Fruit fly (Drosophila melanogaster): Measurements from ENCODE around the gene pths.
A peak's percentile ranks its signal among the peaks of the same experiment; 100 is the strongest.

Gene pths

DNA sequence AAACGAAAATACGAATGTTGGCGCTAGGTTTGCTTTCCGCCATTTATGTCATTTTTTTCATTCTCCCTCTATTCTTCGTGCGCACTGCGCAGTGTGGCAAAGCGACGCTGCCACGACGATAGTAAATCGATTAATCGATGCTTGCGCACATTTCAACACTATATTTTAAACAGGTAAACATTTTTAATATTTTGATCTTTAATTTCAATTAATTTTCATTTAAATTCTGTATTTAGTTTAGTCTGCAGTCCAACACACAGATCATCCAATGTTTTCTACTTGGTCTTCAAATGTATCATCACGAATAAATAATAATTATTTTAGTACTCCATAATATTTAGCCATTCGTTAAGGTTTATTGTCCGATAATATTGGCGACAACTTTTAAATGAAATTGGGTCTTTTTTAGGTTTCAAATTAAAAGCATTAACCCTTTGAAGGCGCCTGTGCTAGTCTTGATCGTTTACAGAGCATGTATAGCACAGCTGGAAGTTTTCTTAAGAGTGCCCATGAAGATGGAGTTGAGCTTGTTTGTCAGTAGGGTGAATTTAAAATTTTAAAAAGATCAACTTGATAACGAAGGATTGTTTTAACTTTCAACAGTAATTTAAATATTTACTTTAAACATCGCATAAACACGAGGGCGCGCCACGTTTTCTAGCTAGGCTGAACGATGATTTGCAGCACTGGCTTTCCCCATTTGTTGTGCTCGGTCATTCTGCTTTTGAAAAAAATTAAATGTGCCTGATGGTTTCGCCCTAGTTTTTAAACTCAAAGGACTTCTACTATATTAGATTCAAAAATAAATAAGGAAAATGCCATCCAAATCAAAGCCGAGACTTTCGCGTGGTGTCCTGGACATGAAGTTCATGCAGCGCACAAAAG lies 13.4 kb downstream of the pths start, which contains the start of the genes Mpp6 and E2f2 (continued):
- no peak for TF ChIP-seq CG12299 (tag; optimal IDR thresholded peaks at IDR 0.05)
- TF ChIP-seq ato (GFP tag; IDR thresholded peaks at IDR 0.05; ENCODE audit: partially characterized antibody) = peak; percentile 82
- no peak for TF ChIP-seq Chrac-16 (GFP tag; optimal IDR thresholded peaks at IDR 0.05)
- TF ChIP-seq sc (optimal IDR thresholded peaks at IDR 0.05) = no peak
- no peak for TF ChIP-seq sc (GFP tag; optimal IDR thresholded peaks at IDR 0.05)
- peak; percentile 4 for TF ChIP-seq CG13296 (GFP tag; optimal IDR thresholded peaks at IDR 0.05)
- no peak for TF ChIP-seq CG15269 (tag; optimal IDR thresholded peaks at IDR 0.05)
- TF ChIP-seq twi (tag; optimal IDR thresholded peaks at IDR 0.05) = no peak
- TF ChIP-seq oc (tag; optimal IDR thresholded peaks at IDR 0.05) = no peak
- no peak for TF ChIP-seq CG3163 (GFP tag; optimal IDR thresholded peaks at IDR 0.05)
- no peak for TF ChIP-seq CG3838 (GFP tag; optimal IDR thresholded peaks at IDR 0.05)
- TF ChIP-seq Blimp-1 (GFP tag; optimal IDR thresholded peaks at IDR 0.05) = no peak
- TF ChIP-seq Xrp1 (GFP tag; IDR thresholded peaks at IDR 0.05) = peak; percentile 58
- TF ChIP-seq tna (GFP tag; IDR thresholded peaks at IDR 0.05; ENCODE audit: partially characterized antibody) = peak; percentile 66
- no peak for TF ChIP-seq gt (GFP tag; IDR thresholded peaks at IDR 0.05)
- peak; percentile 7 for TF ChIP-seq Lhr (GFP tag; optimal IDR thresholded peaks at IDR 0.05)
- no peak for TF ChIP-seq CG14667 (GFP tag; IDR thresholded peaks at IDR 0.05)
- TF ChIP-seq bbx (GFP tag; IDR thresholded peaks at IDR 0.05; ENCODE audit: partially characterized antibody) = peak; percentile 93
- peak; percentile 60 for TF ChIP-seq CG1603 (tag; optimal IDR thresholded peaks at IDR 0.05)
- TF ChIP-seq CG12391 (tag; optimal IDR thresholded peaks at IDR 0.05) = peak; percentile 6
- TF ChIP-seq CG13287 (GFP tag; IDR thresholded peaks at IDR 0.05; ENCODE audit: partially characterized antibody) = peak; percentile 79
- no peak for TF ChIP-seq Trl (optimal IDR thresholded peaks at IDR 0.05)
- TF ChIP-seq Trl (GFP tag; optimal IDR thresholded peaks at IDR 0.05) = no peak
- TF ChIP-seq CG5953 (GFP tag; IDR thresholded peaks at IDR 0.05) = no peak
- TF ChIP-seq cad (GFP tag; optimal IDR thresholded peaks at IDR 0.05) = no peak
- no peak for TF ChIP-seq GATAe (GFP tag; conservative IDR thresholded peaks at IDR 0.05)
- no peak for TF ChIP-seq CG2875 (GFP tag; optimal IDR thresholded peaks at IDR 0.05)
- TF ChIP-seq z (GFP tag; IDR thresholded peaks at IDR 0.05) = no peak
- no peak for TF ChIP-seq CG7357 (GFP tag; IDR thresholded peaks at IDR 0.05)
- peak; percentile 25 for TF ChIP-seq HLH54F (GFP tag; optimal IDR thresholded peaks at IDR 0.05)
- no peak for TF ChIP-seq Stat92E (GFP tag; optimal IDR thresholded peaks at IDR 0.05)
- TF ChIP-seq cato (GFP tag; optimal IDR thresholded peaks at IDR 0.05; ENCODE audit: borderline replicate concordance) = no peak
- no peak for TF ChIP-seq Hmx (GFP tag; optimal IDR thresholded peaks at IDR 0.05)
- TF ChIP-seq Neu2 (GFP tag; optimal IDR thresholded peaks at IDR 0.05; ENCODE audit: borderline replicate concordance) = no peak
- no peak for TF ChIP-seq CG8765 (GFP tag; IDR thresholded peaks at IDR 0.05)
- peak; percentile 8 for TF ChIP-seq Hmr (GFP tag; optimal IDR thresholded peaks at IDR 0.05)
- TF ChIP-seq Dp (GFP tag; optimal IDR thresholded peaks at IDR 0.05) = peak; percentile 79
- peak; percentile 7 for TF ChIP-seq CG7839 (tag; optimal IDR thresholded peaks at IDR 0.05)
- no peak for TF ChIP-seq CG10979 (tag; optimal IDR thresholded peaks at IDR 0.05)
- no peak for TF ChIP-seq CG3407 (GFP tag; optimal IDR thresholded peaks at IDR 0.05)
- TF ChIP-seq Taf1 (GFP tag; IDR thresholded peaks at IDR 0.05) = no peak
- no peak for TF ChIP-seq Dfd (GFP tag; optimal IDR thresholded peaks at IDR 0.05)
- peak; percentile 52; the same call in 1 of the 2 replicates for TF ChIP-seq lmd (GFP tag; IDR thresholded peaks at IDR 0.05)
- no peak for TF ChIP-seq disco-r (GFP tag; optimal IDR thresholded peaks at IDR 0.05)
- no peak for TF ChIP-seq Rx (GFP tag; IDR thresholded peaks at IDR 0.05)
- no peak for TF ChIP-seq NC2α (GFP tag; optimal IDR thresholded peaks at IDR 0.05)
- TF ChIP-seq CG42726 (GFP tag; IDR thresholded peaks at IDR 0.05; ENCODE audit: partially characterized antibody) = peak; percentile 93
- TF ChIP-seq Fer1 (GFP tag; optimal IDR thresholded peaks at IDR 0.05) = peak; percentile 21
- TF ChIP-seq Side (GFP tag; optimal IDR thresholded peaks at IDR 0.05) = no peak
